Worm (Caenorhabditis elegans) whole organism, L4 larva: ENCODE data around the gene vamp-8.
"Not testable (repeated sequence)": the region's sequence is repeated elsewhere in the genome, so short reads cannot be mapped to it uniquely, and the experiment has no call there.

Source experiments
- F10B5.3 ChIP-seq: sonication (generic microtip); optimal IDR thresholded peaks from 2 replicates; lab custom pipeline; 2016; ENCODE audit warnings: mild to moderate bottlenecking, missing genetic modification characterization, missing compliant biosample characterization
- F37D6.2 ChIP-seq: sonication (generic microtip); optimal IDR thresholded peaks from 2 replicates; lab custom pipeline; 2016; ENCODE audit warnings: mild to moderate bottlenecking, missing genetic modification characterization, missing compliant biosample characterization
- F44E2.7 ChIP-seq: fragments of 200-800 bp; sonication (Bioruptor generic); IDR thresholded peaks from 2 replicates; pipeline ENCODE4 v2.1.2; 2022; ENCODE audit warnings: missing genetic modification characterization, missing compliant biosample characterization
- F49E8.2 ChIP-seq: sonication (generic microtip); optimal IDR thresholded peaks from 2 replicates; lab custom pipeline; 2016; ENCODE audit warnings: missing compliant biosample characterization, mild to moderate bottlenecking, missing genetic modification characterization, borderline replicate concordance
- T20F7.1 ChIP-seq: fragments of 200-800 bp; sonication (Bioruptor generic); optimal IDR thresholded peaks from 2 replicates; lab custom pipeline; 2018; ENCODE audit warnings: mild to moderate bottlenecking, missing genetic modification characterization, missing compliant biosample characterization
- Y48G9A.11 ChIP-seq: fragments of 200-800 bp; sonication (Bioruptor generic); IDR thresholded peaks from 2 replicates; pipeline ENCODE4 v1.3.6; 2022; ENCODE audit warnings: missing genetic modification reagents, missing genetic modification characterization, missing compliant biosample characterization
- Y5F2A.4 ChIP-seq: fragments of 200-800 bp; sonication (Bioruptor generic); optimal IDR thresholded peaks from 2 replicates; lab custom pipeline; 2018; ENCODE audit warnings: mild to moderate bottlenecking, missing genetic modification characterization, missing compliant biosample characterization
- aha-1 ChIP-seq: fragments of 150-350 bp; peaks from one replicate; lab custom pipeline; 2014; ENCODE audit warnings: missing biosample characterization, missing genetic modification characterization
- ama-1 ChIP-seq: fragments of 150-350 bp; optimal IDR thresholded peaks from 2 replicates; lab custom pipeline; 2014; ENCODE audit warnings: inconsistent platforms, mixed read lengths
- arid-1 ChIP-seq: fragments of 200-800 bp; sonication (Bioruptor generic); conservative IDR thresholded peaks from 2 replicates; pipeline ENCODE4 v1.3.6; 2022; ENCODE audit warnings: missing genetic modification reagents, missing genetic modification characterization, missing compliant biosample characterization
- ceh-20 ChIP-seq: fragments of 200-800 bp; sonication (Bioruptor generic); IDR thresholded peaks from 2 replicates; pipeline ENCODE4 v1.3.6; 2022; ENCODE audit warnings: missing genetic modification reagents, missing genetic modification characterization, missing compliant biosample characterization
- ceh-62 ChIP-seq: sonication (generic microtip); optimal IDR thresholded peaks from 2 replicates; lab custom pipeline; 2017; ENCODE audit warnings: missing biosample characterization, missing genetic modification characterization
- ctbp-1 ChIP-seq: fragments of 200-800 bp; sonication (Bioruptor generic); IDR thresholded peaks from 2 replicates; pipeline ENCODE4 v1.3.6; 2022; ENCODE audit warnings: missing genetic modification reagents, missing genetic modification characterization, missing compliant biosample characterization
- daf-16 ChIP-seq, 3 experiments: sonication (generic microtip); optimal IDR thresholded peaks; 2 replicates each; lab custom pipeline; 2016 to 2017; ENCODE audit warnings: missing genetic modification characterization in 3 of 3, missing genetic modification reagents in 3 of 3, mild to moderate bottlenecking in 2 of 3, missing compliant biosample characterization in 2 of 3, missing biosample characterization in 1 of 3, moderate library complexity in 1 of 3
- daf-19 ChIP-seq: fragments of 200-800 bp; sonication (Bioruptor generic); conservative IDR thresholded peaks from 2 replicates; pipeline ENCODE4 v1.3.6; 2022; ENCODE audit warnings: missing genetic modification characterization, missing compliant biosample characterization
- egl-27 ChIP-seq: sonication (generic microtip); optimal IDR thresholded peaks from 3 replicates; lab custom pipeline; 2017; ENCODE audit warnings: missing biosample characterization, missing genetic modification reagents, missing genetic modification characterization
- fkh-10 ChIP-seq: fragments of 150-350 bp; optimal IDR thresholded peaks from 2 replicates; lab custom pipeline; 2014; ENCODE audit warnings: missing biosample characterization, missing genetic modification reagents, missing genetic modification characterization
- gei-8 ChIP-seq: fragments of 200-800 bp; sonication (Bioruptor generic); optimal IDR thresholded peaks from 2 replicates; lab custom pipeline; 2018; ENCODE audit warnings: mild to moderate bottlenecking, missing genetic modification characterization, missing compliant biosample characterization
- hlh-11 ChIP-seq: fragments of 200-800 bp; sonication (Bioruptor generic); optimal IDR thresholded peaks from 2 replicates; lab custom pipeline; 2018; ENCODE audit warnings: mild to moderate bottlenecking, missing genetic modification characterization, missing compliant biosample characterization
- jun-1 ChIP-seq: fragments of 150-350 bp; optimal IDR thresholded peaks from 2 replicates; lab custom pipeline; 2014; ENCODE audit warnings: missing biosample characterization, missing genetic modification reagents, missing genetic modification characterization
- lim-7 ChIP-seq: fragments of 200-800 bp; sonication (Bioruptor generic); IDR thresholded peaks from 2 replicates; pipeline ENCODE4 v1.3.6; 2022; ENCODE audit warnings: missing genetic modification characterization, missing compliant biosample characterization
- lin-1 ChIP-seq: fragments of 200-800 bp; sonication (Bioruptor generic); IDR thresholded peaks from 2 replicates; pipeline ENCODE4 v1.3.6; 2022; ENCODE audit warnings: missing genetic modification reagents, missing genetic modification characterization, missing compliant biosample characterization
- lir-3 ChIP-seq: sonication (generic microtip); optimal IDR thresholded peaks from 2 replicates; lab custom pipeline; 2016; ENCODE audit warnings: mild to moderate bottlenecking, missing genetic modification characterization, missing compliant biosample characterization
- mdl-1 ChIP-seq, 2 experiments: fragments of 150-350 bp in 1 of 2; sonication (generic microtip) in 1 of 2; optimal IDR thresholded peaks; 2 replicates each; lab custom pipeline; 2014 to 2017; ENCODE audit warnings: missing biosample characterization in 2 of 2, missing genetic modification characterization in 2 of 2
- mxl-2 ChIP-seq: fragments of 200-800 bp; sonication (Bioruptor generic); conservative IDR thresholded peaks from 2 replicates; pipeline ENCODE4 v1.3.6; 2022; ENCODE audit warnings: missing genetic modification reagents, missing genetic modification characterization, missing compliant biosample characterization
- nhr-237 ChIP-seq: sonication (generic microtip); optimal IDR thresholded peaks from 2 replicates; lab custom pipeline; 2017; ENCODE audit warnings: missing biosample characterization, missing genetic modification characterization
- nhr-28 ChIP-seq: fragments of 150-350 bp; optimal IDR thresholded peaks from 2 replicates; lab custom pipeline; 2014; ENCODE audit warnings: missing biosample characterization, missing genetic modification characterization
- nhr-48 ChIP-seq: sonication (generic microtip); optimal IDR thresholded peaks from 2 replicates; lab custom pipeline; 2016; ENCODE audit warnings: mild to moderate bottlenecking, missing genetic modification characterization, missing compliant biosample characterization
- pha-4 ChIP-seq, 2 experiments: fragments of 150-350 bp in 1 of 2; fragments of 200-800 bp in 1 of 2; sonication (Bioruptor generic) in 1 of 2; IDR thresholded peaks in 1 of 2; optimal IDR thresholded peaks in 1 of 2; 2 replicates each; pipeline versions ENCODE4 v1.3.6 to Lab custom; 2014 to 2022; ENCODE audit warnings: missing genetic modification characterization in 2 of 2, missing genetic modification reagents in 2 of 2, missing biosample characterization in 1 of 2, missing compliant biosample characterization in 1 of 2
- php-3 ChIP-seq: fragments of 200-800 bp; sonication (Bioruptor generic); IDR thresholded peaks from 2 replicates; pipeline ENCODE4 v1.3.6; 2022; ENCODE audit warnings: missing genetic modification reagents, missing genetic modification characterization, missing compliant biosample characterization
- pqm-1 ChIP-seq: sonication (generic microtip); optimal IDR thresholded peaks from 2 replicates; lab custom pipeline; 2017; ENCODE audit warnings: missing biosample characterization, missing genetic modification characterization
- rbr-2 ChIP-seq: sonication (generic microtip); optimal IDR thresholded peaks from 2 replicates; lab custom pipeline; 2016; ENCODE audit warnings: missing genotype, missing genetic modification characterization, missing compliant biosample characterization
- set-16 ChIP-seq: fragments of 200-800 bp; sonication (Bioruptor generic); IDR thresholded peaks from 2 replicates; pipeline ENCODE4 v1.3.6; 2022; ENCODE audit warnings: missing genetic modification reagents, missing genetic modification characterization, missing compliant biosample characterization
- snpc-1.2 ChIP-seq: fragments of 200-800 bp; sonication (Bioruptor generic); IDR thresholded peaks from 2 replicates; pipeline ENCODE4 v1.3.6; 2022; ENCODE audit warnings: missing genetic modification reagents, missing genetic modification characterization, missing compliant biosample characterization
- tag-97 ChIP-seq: fragments of 200-800 bp; sonication (Bioruptor generic); IDR thresholded peaks from 2 replicates; pipeline ENCODE4 v1.3.6; 2022; ENCODE audit warnings: missing genetic modification characterization, missing compliant biosample characterization
- unc-39 ChIP-seq: sonication (generic microtip); optimal IDR thresholded peaks from 2 replicates; lab custom pipeline; 2017; ENCODE audit warnings: missing biosample characterization, missing genetic modification characterization
- vab-7 ChIP-seq: fragments of 200-800 bp; sonication (Bioruptor generic); IDR thresholded peaks from 2 replicates; pipeline ENCODE4 v1.3.6; 2022; ENCODE audit warnings: missing genetic modification reagents, missing genetic modification characterization, missing compliant biosample characterization
- zag-1 ChIP-seq: fragments of 150-350 bp; optimal IDR thresholded peaks from 2 replicates; lab custom pipeline; 2014; ENCODE audit warnings: missing biosample characterization, missing genetic modification characterization
- zfp-2 ChIP-seq: sonication (generic microtip); optimal IDR thresholded peaks from 2 replicates; lab custom pipeline; 2016; ENCODE audit warnings: mild to moderate bottlenecking, missing genetic modification characterization, missing compliant biosample characterization
- zip-11 ChIP-seq: fragments of 200-800 bp; sonication (Bioruptor generic); IDR thresholded peaks from 2 replicates; pipeline ENCODE4 v1.3.6; 2022; ENCODE audit warnings: missing genetic modification characterization, missing compliant biosample characterization
- zip-2 ChIP-seq: fragments of 150-350 bp; optimal IDR thresholded peaks from 2 replicates; lab custom pipeline; 2014; ENCODE audit warnings: missing biosample characterization, missing genetic modification characterization
- ztf-11 ChIP-seq: fragments of 150-350 bp; optimal IDR thresholded peaks from 2 replicates; lab custom pipeline; 2014; ENCODE audit warnings: missing biosample characterization, missing genetic modification characterization

vamp-8 gene

DNA sequence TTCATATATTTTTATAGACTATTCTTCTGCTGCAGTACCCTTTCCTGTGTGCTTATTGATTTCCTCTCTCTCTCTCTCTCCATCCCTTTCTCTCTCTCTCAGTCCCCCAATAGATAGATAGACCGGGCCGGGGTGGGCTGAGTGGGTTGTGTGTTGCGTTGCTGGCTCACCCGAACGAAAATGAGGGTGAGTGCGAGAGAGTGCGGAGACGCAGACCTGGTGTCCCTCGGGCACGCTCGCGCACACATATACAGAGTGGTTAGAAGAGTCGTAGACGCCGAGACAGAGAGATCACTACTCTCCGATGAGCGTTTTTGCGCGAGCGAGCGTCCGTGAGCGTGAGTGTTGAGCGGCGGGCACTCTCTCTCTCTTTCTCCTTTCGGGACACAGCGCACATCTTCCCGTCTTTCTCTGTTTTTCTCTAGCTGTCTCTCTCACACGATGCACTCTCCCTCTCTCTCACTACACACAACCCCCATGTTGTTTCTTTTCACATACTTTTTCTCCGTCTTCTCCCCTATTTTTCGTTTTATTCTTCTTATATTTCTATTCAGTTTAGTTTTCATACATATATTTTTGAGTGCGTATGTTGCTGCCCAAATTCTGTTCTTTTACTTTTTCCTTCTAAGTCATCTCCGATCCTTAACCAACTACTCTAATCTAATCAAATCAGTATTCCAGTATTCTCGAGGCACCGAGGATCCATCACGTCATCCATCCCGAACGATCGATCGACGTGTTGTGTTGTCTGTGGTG lies 22.6 kb upstream of the vamp-8 start, which contains the start of gene lin-66 (continued):
- TF ChIP-seq pqm-1 (peak; percentile 2), unc-39 (tag; lab: Kevin White, UChicago) (no peak), daf-16 (GFP tag; optimal IDR thresholded peaks at IDR 0.05; lab: Kevin White, UChicago) (peak; percentile 56 to 64), daf-16 (tag; optimal IDR thresholded peaks at IDR 0.05; lab: Kevin White, UChicago) (peak; percentile 67), F49E8.2 (tag; lab: Kevin White, UChicago) (no peak), F44E2.7 (0 out of 2 replicates have a peak, but pooled peaks have one; percentile 25), lir-3 (tag; lab: Kevin White, UChicago) (peak; percentile 25), zfp-2 (tag; lab: Kevin White, UChicago) (peak; percentile 16)

DNA sequence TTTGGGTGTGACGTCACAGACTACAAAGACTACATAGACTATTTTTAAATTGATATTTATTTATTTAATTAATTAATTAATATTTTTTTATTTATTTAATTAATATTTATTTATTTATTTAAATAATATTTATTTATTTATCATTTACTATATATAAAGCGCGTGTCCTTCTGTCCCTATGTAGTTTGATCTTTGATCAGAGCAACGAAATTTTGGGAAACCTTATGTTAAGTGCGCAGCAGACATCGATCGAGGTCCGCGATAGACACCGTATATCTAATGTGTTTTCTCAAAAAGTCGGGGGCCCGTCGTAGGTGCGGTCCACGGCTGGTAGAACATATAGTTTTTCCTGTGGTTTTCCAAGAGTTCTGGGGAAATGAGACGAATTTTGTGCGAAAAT lies 19.9 kb upstream of the vamp-8 start:
- TF ChIP-seq aha-1 (tag; lab: Kevin White, UChicago) (peak; percentile 61), snpc-1.2 (GFP tag; lab: Robert Waterston, UW) (peak; percentile 36; the same call in 1 of the 2 replicates), pha-4 (GFP tag; IDR thresholded peaks at IDR 0.05; lab: Robert Waterston, UW) (0 out of 2 replicates have a peak, but pooled peaks have one; percentile 32)
- TF ChIP-seq pha-4 (tag; optimal IDR thresholded peaks at IDR 0.05; lab: Kevin White, UChicago) = not testable (repeated sequence)

ce11 chrIV:13884435-13884834 lies 19.4 kb upstream of the vamp-8 start:
- TF ChIP-seq lim-7 (GFP tag; lab: Robert Waterston, UW) = 0 out of 2 replicates have a peak, but pooled peaks have one; percentile 9
- TF ChIP-seq set-16 (GFP tag; lab: Robert Waterston, UW) = peak; percentile 84
- peak; percentile 10; the same call in 1 of the 2 replicates for TF ChIP-seq snpc-1.2 (GFP tag; lab: Robert Waterston, UW)
- peak; percentile 36; the same call in 1 of the 2 replicates for TF ChIP-seq php-3 (GFP tag; lab: Robert Waterston, UW)

DNA sequence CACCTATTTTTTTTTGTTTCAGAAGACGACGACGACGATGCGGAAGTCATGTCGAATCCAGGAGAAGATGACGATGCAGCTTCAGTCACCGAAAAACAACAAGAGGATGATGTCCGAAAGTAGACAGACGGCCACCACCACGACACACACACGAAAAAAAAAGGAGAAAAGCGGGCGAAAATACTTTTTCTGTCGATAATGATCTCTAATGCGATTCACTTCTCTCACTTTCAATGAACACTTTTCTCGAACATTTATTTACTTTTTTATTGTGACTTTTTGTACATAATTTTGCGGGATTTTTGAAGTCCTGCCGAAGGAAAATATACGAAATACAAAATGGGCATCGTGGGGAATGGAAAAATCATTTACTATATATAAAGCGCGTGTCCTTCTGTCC lies 18.9 kb upstream of the vamp-8 start:
- TF ChIP-seq egl-27 (no peak), nhr-28 (peak; percentile 2), T20F7.1 (GFP tag; lab: Kevin White, UChicago) (no peak), daf-19 (no peak)

- TF ChIP-seq ama-1 (lab: Kevin White, UChicago) = peak; percentile 71
- TF ChIP-seq nhr-48 = no peak
- TF ChIP-seq zag-1 = no peak
- peak; percentile 5 for TF ChIP-seq rbr-2 (tag; lab: Kevin White, UChicago)
- no peak for TF ChIP-seq ctbp-1 (GFP tag; lab: Robert Waterston, UW)
- no peak for TF ChIP-seq hlh-11
- TF ChIP-seq zip-11 (GFP tag; lab: Robert Waterston, UW) = no peak
- no peak for TF ChIP-seq mdl-1 (tag; optimal IDR thresholded peaks at IDR 0.05; lab: Kevin White, UChicago)
- TF ChIP-seq lin-1 (GFP tag; lab: Robert Waterston, UW) = peak; percentile 24; the same call in 1 of the 2 replicates
- TF ChIP-seq F37D6.2 (tag; lab: Kevin White, UChicago) = no peak
- no peak for TF ChIP-seq F10B5.3 (tag; lab: Kevin White, UChicago)
- TF ChIP-seq Y48G9A.11 = peak; percentile 80
- TF ChIP-seq Y5F2A.4 (GFP tag; lab: Kevin White, UChicago) = no peak
- no peak for TF ChIP-seq ceh-20 (GFP tag; lab: Robert Waterston, UW)
- TF ChIP-seq vab-7 = no peak
- no peak for TF ChIP-seq fkh-10 (GFP tag; lab: Kevin White, UChicago)
- no peak for TF ChIP-seq lir-3 (tag; lab: Kevin White, UChicago)
- no peak for TF ChIP-seq set-16 (GFP tag; lab: Robert Waterston, UW)
- no peak for TF ChIP-seq zip-2
- TF ChIP-seq ceh-62 = no peak
- TF ChIP-seq arid-1 (GFP tag; lab: Robert Waterston, UW) = 0 out of 2 replicates have a peak, but pooled peaks have one; percentile 19
- TF ChIP-seq gei-8 (GFP tag; lab: Kevin White, UChicago) = no peak
- TF ChIP-seq lim-7 (GFP tag; lab: Robert Waterston, UW) = no peak
- no peak for TF ChIP-seq ztf-11 (tag; lab: Kevin White, UChicago)
- no peak for TF ChIP-seq nhr-237 (tag; lab: Kevin White, UChicago)
- TF ChIP-seq jun-1 (tag; lab: Kevin White, UChicago) = no peak
- no peak for TF ChIP-seq mxl-2 (GFP tag; lab: Robert Waterston, UW)
- no peak for TF ChIP-seq tag-97 (GFP tag; lab: Robert Waterston, UW)
Measured at ce11 chrIV:13882573-13882972, 17.6 kb upstream of the vamp-8 start, which contains the start of gene thoc-7. TSS of gene thoc-7 (plus strand) at chrIV:13882734.
